Worm (Caenorhabditis elegans) whole organism, L2 larva: Measurements from ENCODE around the gene syp-1.

Experiments
- ama-1 ChIP-seq: fragments of 150-350 bp; optimal IDR thresholded peaks from 2 replicates; lab custom pipeline; 2018; ENCODE audit warnings: inconsistent platforms
- blmp-1 ChIP-seq: sonication (generic microtip); optimal IDR thresholded peaks from 2 replicates; lab custom pipeline; 2017; ENCODE audit warnings: missing genetic modification characterization, mild to moderate bottlenecking, missing compliant biosample characterization, antibody characterized with exemption, moderate library complexity; ENCODE audit not compliant: insufficient read depth
- crh-2 ChIP-seq: sonication (generic microtip); optimal IDR thresholded peaks from 2 replicates; lab custom pipeline; 2017; ENCODE audit warnings: missing biosample characterization, missing genetic modification characterization
- elt-3 ChIP-seq: sonication (generic microtip); optimal IDR thresholded peaks from 2 replicates; lab custom pipeline; 2017; ENCODE audit warnings: missing biosample characterization, missing genetic modification characterization
- lin-39 ChIP-seq: fragments of 150-350 bp; optimal IDR thresholded peaks from 2 replicates; lab custom pipeline; 2014; ENCODE audit warnings: missing biosample characterization, missing genetic modification reagents, missing genetic modification characterization
- nhr-237 ChIP-seq: fragments of 150-350 bp; optimal IDR thresholded peaks from 2 replicates; lab custom pipeline; 2014; ENCODE audit warnings: missing biosample characterization, missing genetic modification characterization
- nhr-77 ChIP-seq: fragments of 150-350 bp; optimal IDR thresholded peaks from 2 replicates; lab custom pipeline; 2014; ENCODE audit warnings: missing biosample characterization, missing genetic modification characterization
- snpc-4 ChIP-seq: fragments of 150-350 bp; optimal IDR thresholded peaks from 2 replicates; lab custom pipeline; 2014; ENCODE audit warnings: missing biosample characterization, missing genetic modification characterization
- zag-1 ChIP-seq: fragments of 150-350 bp; optimal IDR thresholded peaks from 2 replicates; lab custom pipeline; 2014; ENCODE audit warnings: missing biosample characterization, missing genetic modification characterization

ce11 chrV:16437546-16437945 is 33.5 kb downstream of the syp-1 start, which contains the start of gene F26D2.15:
- TF ChIP-seq snpc-4 (tag; lab: Kevin White, UChicago) = no peak
- TF ChIP-seq nhr-77 (tag; lab: Kevin White, UChicago) = no peak
- TF ChIP-seq crh-2 (tag; lab: Kevin White, UChicago) = no peak
- TF ChIP-seq lin-39 = no peak
- no peak for TF ChIP-seq blmp-1
- no peak for TF ChIP-seq nhr-237 (tag; lab: Kevin White, UChicago)
- TF ChIP-seq elt-3 (tag; lab: Kevin White, UChicago) = no peak
- no peak for TF ChIP-seq zag-1 (tag; lab: Kevin White, UChicago)
- TF ChIP-seq ama-1 (lab: Kevin White, UChicago) = no peak
